Worm (Caenorhabditis elegans) whole organism, mixed stage, embryonic: ENCODE data around the gene sta-1.

ENCODE experiments used
- ceh-83 ChIP-seq: fragments of 200-800 bp; sonication (Bioruptor generic); optimal IDR thresholded peaks from 2 replicates; lab custom pipeline; 2018; ENCODE audit warnings: mild to moderate bottlenecking, missing genetic modification characterization, missing compliant biosample characterization
- mep-1 ChIP-seq: fragments of 150-350 bp; optimal IDR thresholded peaks from 2 replicates; lab custom pipeline; 2017; ENCODE audit warnings: missing biosample characterization, missing genetic modification reagents, missing genetic modification characterization, inconsistent platforms
- unc-39 ChIP-seq: fragments of 150-350 bp; optimal IDR thresholded peaks from 2 replicates; lab custom pipeline; 2014; ENCODE audit warnings: missing biosample characterization, missing genetic modification characterization

- TF ChIP-seq unc-39 (tag; lab: Kevin White, UChicago) (no peak), ceh-83 (GFP tag; lab: Kevin White, UChicago) (no peak), mep-1 (tag; lab: Kevin White, UChicago) (no peak)
Observed at ce11 chrIV:16630622-16631021, 33.5 kb upstream of the sta-1 start, which contains the start of gene fipr-27.
